Worm (Caenorhabditis elegans) whole organism, L3 larva: ENCODE measurements around the gene ddp-1.

ENCODE experiments used
- R02D3.7 ChIP-seq: fragments of 150-350 bp; optimal IDR thresholded peaks from 2 replicates; lab custom pipeline; 2014; ENCODE audit warnings: missing biosample characterization, missing genetic modification characterization
- ZK546.5 ChIP-seq: sonication (generic microtip); optimal IDR thresholded peaks from 2 replicates; lab custom pipeline; 2017; ENCODE audit warnings: missing biosample characterization, missing genetic modification characterization
- aly-2 ChIP-seq: fragments of 150-350 bp; optimal IDR thresholded peaks from 2 replicates; lab custom pipeline; 2014; ENCODE audit warnings: missing biosample characterization, missing genetic modification characterization
- ama-1 ChIP-seq: fragments of 150-350 bp; optimal IDR thresholded peaks from 2 replicates; lab custom pipeline; 2018
- ceh-16 ChIP-seq: sonication (generic microtip); optimal IDR thresholded peaks from 2 replicates; lab custom pipeline; 2017; ENCODE audit warnings: missing biosample characterization, missing genetic modification characterization
- ceh-28 ChIP-seq: fragments of 150-350 bp; optimal IDR thresholded peaks from 2 replicates; lab custom pipeline; 2014; ENCODE audit warnings: missing biosample characterization, missing genetic modification reagents, missing genetic modification characterization
- ceh-82 ChIP-seq: fragments of 150-350 bp; optimal IDR thresholded peaks from 2 replicates; lab custom pipeline; 2014; ENCODE audit warnings: missing biosample characterization, missing genetic modification characterization
- egl-5 ChIP-seq: fragments of 150-350 bp; optimal IDR thresholded peaks from 2 replicates; lab custom pipeline; 2017; ENCODE audit warnings: missing biosample characterization, missing genetic modification reagents, missing genetic modification characterization, inconsistent platforms
- elt-1 ChIP-seq: fragments of 150-350 bp; optimal IDR thresholded peaks from 2 replicates; lab custom pipeline; 2014; ENCODE audit warnings: missing biosample characterization, missing genetic modification characterization
- elt-3 ChIP-seq, 3 experiments: fragments of 150-350 bp in 1 of 3; sonication (generic microtip) in 2 of 3; optimal IDR thresholded peaks; 2 replicates in 2 of 3; 4 replicates in 1 of 3; lab custom pipeline; 2014 to 2017; ENCODE audit warnings: missing biosample characterization in 3 of 3, missing genetic modification characterization in 3 of 3
- eor-1 ChIP-seq, 2 experiments: fragments of 150-350 bp; optimal IDR thresholded peaks; 2 replicates each; lab custom pipeline; 2014 to 2018; ENCODE audit warnings: missing biosample characterization in 2 of 2, missing genetic modification characterization in 2 of 2
- fkh-2 ChIP-seq: fragments of 150-350 bp; optimal IDR thresholded peaks from 2 replicates; lab custom pipeline; 2014; ENCODE audit warnings: missing biosample characterization, missing genetic modification reagents, missing genetic modification characterization
- fos-1 ChIP-seq: fragments of 150-350 bp; optimal IDR thresholded peaks from 2 replicates; lab custom pipeline; 2014; ENCODE audit warnings: missing biosample characterization, missing genetic modification characterization
- hmg-11 ChIP-seq: sonication (generic microtip); optimal IDR thresholded peaks from 2 replicates; lab custom pipeline; 2016; ENCODE audit warnings: missing genetic modification characterization, missing compliant biosample characterization
- jun-1 ChIP-seq: fragments of 150-350 bp; optimal IDR thresholded peaks from 2 replicates; lab custom pipeline; 2014; ENCODE audit warnings: missing biosample characterization, missing genetic modification reagents, missing genetic modification characterization
- lin-15B ChIP-seq: fragments of 150-350 bp; optimal IDR thresholded peaks from 2 replicates; lab custom pipeline; 2014; ENCODE audit warnings: missing biosample characterization, missing genetic modification characterization
- lin-39 ChIP-seq: fragments of 150-350 bp; optimal IDR thresholded peaks from 2 replicates; lab custom pipeline; 2018; ENCODE audit warnings: missing biosample characterization, missing genetic modification reagents, missing genetic modification characterization
- nfya-1 ChIP-seq: sonication (generic microtip); optimal IDR thresholded peaks from 2 replicates; lab custom pipeline; 2017; ENCODE audit warnings: missing genetic modification characterization, mild to moderate bottlenecking, missing compliant biosample characterization, antibody characterized with exemption, moderate library complexity; ENCODE audit not compliant: insufficient read depth
- nhr-11 ChIP-seq: fragments of 150-350 bp; optimal IDR thresholded peaks from 2 replicates; lab custom pipeline; 2014; ENCODE audit warnings: missing biosample characterization, missing genetic modification characterization
- nhr-12 ChIP-seq: fragments of 150-350 bp; optimal IDR thresholded peaks from 2 replicates; lab custom pipeline; 2014; ENCODE audit warnings: missing biosample characterization, missing genetic modification characterization
- nhr-23 ChIP-seq: fragments of 150-350 bp; optimal IDR thresholded peaks from 2 replicates; lab custom pipeline; 2014; ENCODE audit warnings: missing biosample characterization, missing genetic modification reagents, missing genetic modification characterization
- nhr-28 ChIP-seq: fragments of 150-350 bp; optimal IDR thresholded peaks from 2 replicates; lab custom pipeline; 2014; ENCODE audit warnings: missing biosample characterization, missing genetic modification characterization
- pha-4 ChIP-seq: fragments of 150-350 bp; optimal IDR thresholded peaks from 2 replicates; lab custom pipeline; 2014; ENCODE audit warnings: missing biosample characterization, missing genetic modification reagents, missing genetic modification characterization
- pqm-1 ChIP-seq: fragments of 150-350 bp; optimal IDR thresholded peaks from 2 replicates; lab custom pipeline; 2017; ENCODE audit warnings: missing biosample characterization, missing genetic modification characterization, inconsistent platforms
- sea-2 ChIP-seq: fragments of 150-350 bp; sonication (generic microtip); optimal IDR thresholded peaks from 4 replicates; lab custom pipeline; 2014; ENCODE audit warnings: missing biosample characterization, missing genetic modification reagents, missing genetic modification characterization
- skn-1 ChIP-seq: fragments of 150-350 bp; optimal IDR thresholded peaks from 2 replicates; lab custom pipeline; 2014; ENCODE audit warnings: missing biosample characterization, missing genetic modification characterization
- snpc-4 ChIP-seq: fragments of 150-350 bp; optimal IDR thresholded peaks from 2 replicates; lab custom pipeline; 2014; ENCODE audit warnings: missing biosample characterization, missing genetic modification characterization
- tbx-2 ChIP-seq: sonication (generic microtip); optimal IDR thresholded peaks from 2 replicates; lab custom pipeline; 2016; ENCODE audit warnings: mild to moderate bottlenecking, missing genetic modification characterization, missing compliant biosample characterization
- unc-39 ChIP-seq: sonication (generic microtip); optimal IDR thresholded peaks from 4 replicates; lab custom pipeline; 2017; ENCODE audit warnings: missing biosample characterization, missing genetic modification characterization
- ztf-11 ChIP-seq: fragments of 150-350 bp; optimal IDR thresholded peaks from 2 replicates; lab custom pipeline; 2014; ENCODE audit warnings: missing biosample characterization, missing genetic modification characterization
- ztf-4 ChIP-seq: fragments of 150-350 bp; optimal IDR thresholded peaks from 2 replicates; lab custom pipeline; 2014; ENCODE audit warnings: missing biosample characterization, missing genetic modification characterization

ddp-1 gene

DNA sequence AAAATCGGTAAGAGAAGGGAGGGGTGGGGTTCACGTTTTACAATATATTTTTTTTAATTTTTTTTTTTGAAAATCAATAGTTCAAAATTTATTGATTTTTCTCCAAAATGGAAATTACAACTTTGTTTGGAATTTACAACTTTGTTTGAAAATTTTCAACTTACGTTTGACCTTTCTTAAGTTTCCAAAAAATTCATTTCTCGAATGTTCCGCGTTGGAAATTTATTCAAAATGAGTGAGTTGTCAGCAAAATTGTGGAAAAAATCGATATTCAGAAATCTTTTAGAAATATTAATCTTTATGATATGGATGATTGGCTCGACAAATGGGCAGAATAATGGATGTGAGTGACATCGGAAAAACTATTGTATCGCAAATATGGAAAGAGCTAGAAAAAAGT lies 27.7 kb downstream of the ddp-1 start, which contains the start of gene B0524.3:
Gene B0524.3, plus strand, starts transcription at position 301 of the 400 bp plus-strand sequence.
- TF ChIP-seq ztf-11 = no peak
- TF ChIP-seq fos-1 (tag; lab: Kevin White, UChicago) = no peak
- no peak for TF ChIP-seq nhr-12
- TF ChIP-seq lin-15B (tag; lab: Kevin White, UChicago) = no peak
- no peak for TF ChIP-seq R02D3.7 (tag; lab: Kevin White, UChicago)
- TF ChIP-seq ZK546.5 (tag; lab: Kevin White, UChicago) = no peak
- TF ChIP-seq elt-3 (tag; optimal IDR thresholded peaks at IDR 0.05; lab: Kevin White, UChicago) = no peak
- no peak for TF ChIP-seq fkh-2 (tag; lab: Kevin White, UChicago)
- no peak for TF ChIP-seq ztf-4 (tag; lab: Kevin White, UChicago)
- TF ChIP-seq skn-1 (tag; lab: Kevin White, UChicago) = no peak
- no peak for TF ChIP-seq nhr-23 (tag; lab: Kevin White, UChicago)
- no peak for TF ChIP-seq ceh-16
- TF ChIP-seq aly-2 (tag; lab: Kevin White, UChicago) = no peak
- TF ChIP-seq nhr-11 = no peak
- no peak for TF ChIP-seq sea-2 (GFP tag; lab: Kevin White, UChicago)
- no peak for TF ChIP-seq eor-1 (tag; optimal IDR thresholded peaks at IDR 0.05; lab: Kevin White, UChicago)
- TF ChIP-seq ama-1 = no peak
- no peak for TF ChIP-seq nhr-28 (tag; lab: Kevin White, UChicago)
- TF ChIP-seq, all 47 proteins: peak for 0

DNA sequence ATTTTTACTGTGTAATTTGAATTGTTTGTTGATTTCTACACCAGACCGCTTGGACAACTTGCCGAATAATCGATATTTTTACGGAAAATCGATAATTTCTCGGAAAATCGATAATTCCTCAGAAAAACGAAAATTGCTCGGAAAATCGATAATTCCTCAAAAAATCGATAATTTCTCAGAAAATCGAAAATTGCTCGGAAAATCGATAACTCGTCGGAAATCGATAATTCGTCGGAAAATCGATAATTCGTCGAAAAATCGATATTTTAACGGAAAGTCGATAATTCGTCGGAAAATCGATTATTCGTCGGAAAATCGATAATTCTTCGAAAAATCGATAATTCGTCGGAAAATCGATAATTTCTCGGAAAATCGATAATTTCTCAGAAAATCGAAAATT lies 32.5 kb downstream of the ddp-1 start:
- TF ChIP-seq ceh-28 (tag; lab: Kevin White, UChicago) = peak; percentile 95

DNA sequence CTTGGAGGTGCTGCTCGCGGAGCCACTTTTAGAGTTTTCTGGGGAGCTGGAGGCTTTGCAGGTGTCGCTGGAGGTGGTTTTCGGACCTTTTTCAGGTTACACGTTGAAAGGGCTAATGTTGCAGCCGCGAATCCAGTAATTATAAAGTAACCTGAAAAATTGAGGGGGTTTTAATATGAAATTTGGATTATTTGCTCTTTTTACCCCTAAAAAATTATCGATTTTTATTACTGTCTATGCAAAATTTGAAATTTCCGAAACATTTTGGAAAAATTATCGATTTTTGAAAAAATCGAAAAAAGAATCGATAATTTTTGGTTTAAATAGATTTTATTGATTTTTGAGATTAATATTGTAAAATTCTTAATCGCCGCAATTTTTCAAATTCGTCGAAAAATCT lies 33.7 kb downstream of the ddp-1 start:
- TF ChIP-seq egl-5 (tag; lab: Kevin White, UChicago) = no peak
- no peak for TF ChIP-seq fos-1 (tag; lab: Kevin White, UChicago)
- no peak for TF ChIP-seq snpc-4
- TF ChIP-seq unc-39 (tag; lab: Kevin White, UChicago) = no peak
- TF ChIP-seq hmg-11 (tag; lab: Kevin White, UChicago) = no peak
- no peak for TF ChIP-seq jun-1 (tag; lab: Kevin White, UChicago)
- TF ChIP-seq lin-39 (tag; lab: Kevin White, UChicago) = no peak

DNA sequence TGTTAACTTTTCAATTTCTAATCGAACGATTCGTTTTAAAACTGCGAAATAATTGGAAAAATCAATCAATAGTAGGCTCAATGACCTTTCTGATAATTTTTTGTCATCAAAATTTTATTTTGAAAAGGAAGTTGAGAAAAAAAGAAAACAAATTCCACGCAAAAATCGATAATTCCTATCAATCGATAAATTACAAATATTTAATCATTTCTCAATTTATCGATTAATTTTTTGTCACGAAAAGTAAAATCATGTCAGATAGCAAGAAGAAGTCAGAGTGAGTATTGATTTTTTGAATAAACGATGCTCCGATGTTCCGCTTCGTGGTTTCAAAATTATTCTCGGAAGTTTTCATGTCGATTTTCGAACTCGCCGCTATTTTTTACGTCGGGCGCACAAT lies 34.2 kb downstream of the ddp-1 start, which contains the start of the genes B0524.5 and B0524.2:
Gene B0524.5, minus strand, starts transcription at position 40 of the 400 bp plus-strand sequence.
Gene B0524.2, plus strand, starts transcription at position 207 of the 400 bp plus-strand sequence.
- no peak for TF ChIP-seq egl-5 (tag; lab: Kevin White, UChicago)
- TF ChIP-seq ceh-28 (tag; lab: Kevin White, UChicago) = peak; percentile 83

DNA sequence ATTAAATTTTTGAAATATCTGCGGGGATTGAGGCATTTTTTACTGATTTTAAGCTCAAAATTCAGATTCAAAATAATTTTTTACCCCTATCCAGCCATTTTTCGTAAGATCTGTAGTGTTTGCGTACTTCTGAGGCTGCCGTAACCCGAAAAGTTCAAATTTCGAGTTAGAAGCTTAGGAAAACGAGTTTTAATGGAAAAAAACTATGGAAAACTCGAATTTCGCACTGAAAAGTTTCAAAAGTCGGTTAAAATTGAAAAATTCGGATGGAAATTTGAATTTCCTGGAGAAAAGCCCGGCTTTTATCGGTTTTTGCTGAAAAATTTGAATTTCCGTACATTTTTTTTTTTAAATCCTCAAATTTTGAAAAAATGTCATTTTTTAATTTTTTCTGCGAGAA lies 44.3 kb downstream of the ddp-1 start:
- TF ChIP-seq nfya-1 (tag; lab: Kevin White, UChicago) = no peak
- TF ChIP-seq elt-1 (tag; lab: Kevin White, UChicago) = no peak
- TF ChIP-seq tbx-2 = no peak
- no peak for TF ChIP-seq lin-15B (tag; lab: Kevin White, UChicago)

DNA sequence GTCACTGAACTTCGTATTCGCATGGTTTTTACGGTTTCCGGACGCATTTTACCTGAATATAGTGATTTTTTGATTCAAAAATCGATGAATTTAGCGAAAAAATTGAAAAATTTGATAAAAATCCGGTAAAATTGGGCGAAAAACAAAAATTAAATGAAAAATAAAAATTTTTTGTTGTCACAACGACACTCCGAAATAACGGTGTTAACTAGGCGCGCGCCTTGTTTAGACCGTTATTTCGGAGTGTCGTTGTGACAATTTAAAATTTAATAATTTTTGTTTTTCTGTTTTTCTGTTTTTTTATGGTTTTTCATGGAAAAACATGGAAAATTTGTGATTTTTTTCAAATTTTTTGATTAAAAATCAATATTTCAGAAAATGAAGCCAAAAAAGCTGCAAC lies 45.9 kb downstream of the ddp-1 start, which contains the start of the genes B0524.6 and pqn-41:
Gene B0524.6, minus strand, starts transcription at position 52 of the 400 bp plus-strand sequence.
Gene pqn-41, plus strand, starts transcription at position 370 of the 400 bp plus-strand sequence.
- TF ChIP-seq snpc-4 (peak; percentile 54), pha-4 (peak; percentile 85), lin-39 (tag; lab: Kevin White, UChicago) (peak; percentile 36), nfya-1 (tag; lab: Kevin White, UChicago) (peak; percentile 61), ceh-16 (no peak), pqm-1 (tag; lab: Kevin White, UChicago) (peak; percentile 7), ceh-28 (tag; lab: Kevin White, UChicago) (no peak), nhr-23 (tag; lab: Kevin White, UChicago) (peak; percentile 75), lin-15B (tag; lab: Kevin White, UChicago) (peak; percentile 74), ceh-82 (tag; lab: Kevin White, UChicago) (no peak), hmg-11 (tag; lab: Kevin White, UChicago) (peak; percentile 8)
- TF ChIP-seq, all 47 proteins: peak for 8
